Worm (Caenorhabditis elegans): ENCODE measurements around the gene C06C6.9.
A peak's percentile ranks its signal among the peaks of the same experiment; 100 is the strongest.

Gene C06C6.9

DNA sequence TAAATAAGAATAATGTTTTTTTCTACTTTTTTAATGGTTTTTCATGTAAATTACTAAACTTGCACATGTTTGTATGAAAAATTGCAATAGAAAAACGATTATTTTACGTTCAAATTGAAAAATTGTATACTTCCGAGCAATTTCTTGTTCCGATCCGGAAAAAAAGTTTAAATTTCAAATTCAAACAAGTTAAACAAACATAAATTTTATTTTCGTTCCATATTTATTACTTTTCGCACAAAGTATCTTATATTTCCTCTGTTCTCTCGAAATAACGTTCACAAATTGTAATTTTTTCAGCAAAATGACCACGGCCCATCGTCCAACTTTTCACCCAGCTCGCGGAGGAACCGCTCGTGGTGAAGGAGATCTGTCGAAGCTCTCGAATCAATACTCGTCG is 26.5 kb upstream of the C06C6.9 start, which contains the start of gene cwc-15:
Gene cwc-15 (plus strand): TSS at position 301 of the 400 bp plus-strand sequence.
- no peak for TF ChIP-seq unc-39 (tag; optimal IDR thresholded peaks at IDR 0.05)
- no peak for TF ChIP-seq nhr-76 (tag; optimal IDR thresholded peaks at IDR 0.05)

DNA sequence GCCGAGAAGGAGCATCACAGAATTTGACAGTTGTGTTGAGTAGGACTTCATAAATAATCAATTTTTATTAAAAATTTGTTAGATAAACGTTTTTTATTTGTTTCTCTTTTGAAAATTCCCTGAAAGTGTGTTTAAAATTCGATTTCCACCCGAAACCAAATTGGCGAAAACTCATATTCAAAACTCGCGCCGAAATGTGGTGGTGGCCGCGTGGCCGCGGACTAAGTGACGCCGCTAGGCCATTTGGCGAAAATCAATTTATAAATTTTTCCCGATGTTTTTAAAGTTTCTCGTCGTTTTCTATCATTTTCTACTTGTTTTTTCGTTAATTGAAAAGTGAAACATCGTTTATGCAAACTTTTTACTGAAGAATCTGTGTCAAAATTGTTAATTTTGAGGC is 26.0 kb upstream of the C06C6.9 start:
- TF ChIP-seq cnd-1 (tag; optimal IDR thresholded peaks at IDR 0.05) (no peak), sptf-1 (tag; optimal IDR thresholded peaks at IDR 0.05) (peak; percentile 59)

DNA sequence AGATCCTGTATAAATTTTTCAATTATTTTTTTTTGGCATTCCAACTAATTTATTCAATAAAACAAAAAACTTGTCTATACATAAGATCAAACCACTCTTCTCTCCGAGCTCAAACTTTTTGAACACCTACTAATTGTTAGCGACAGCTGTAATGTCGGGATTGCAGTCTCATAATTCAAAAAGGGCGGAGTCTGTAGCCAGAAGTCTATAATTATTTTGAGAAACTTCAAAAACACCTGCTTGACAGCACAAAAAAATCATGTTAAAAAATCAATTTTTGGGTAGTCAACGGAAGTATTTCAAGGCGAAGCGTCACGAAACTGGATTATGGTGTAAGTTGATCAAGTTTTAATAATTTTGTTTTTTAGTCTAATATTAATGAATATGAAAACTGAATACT is 23.5 kb upstream of the C06C6.9 start, which contains the start of gene srx-44:
Gene srx-44 (plus strand): TSS at position 301 of the 400 bp plus-strand sequence.
- TF ChIP-seq elt-3 (tag; optimal IDR thresholded peaks at IDR 0.05) (no peak), lin-32 (GFP tag; optimal IDR thresholded peaks at IDR 0.05) (no peak), unc-62 (GFP tag; optimal IDR thresholded peaks at IDR 0.05) (no peak), elt-1 (tag; optimal IDR thresholded peaks at IDR 0.05; ENCODE audit: borderline replicate concordance, insufficient read depth) (no peak), pha-4 (tag; optimal IDR thresholded peaks at IDR 0.05) (no peak), flh-1 (GFP tag; optimal IDR thresholded peaks at IDR 0.05) (no peak), lsy-2 (tag; optimal IDR thresholded peaks at IDR 0.05) (no peak), ces-1 (GFP tag; optimal IDR thresholded peaks at IDR 0.05) (no peak)

DNA sequence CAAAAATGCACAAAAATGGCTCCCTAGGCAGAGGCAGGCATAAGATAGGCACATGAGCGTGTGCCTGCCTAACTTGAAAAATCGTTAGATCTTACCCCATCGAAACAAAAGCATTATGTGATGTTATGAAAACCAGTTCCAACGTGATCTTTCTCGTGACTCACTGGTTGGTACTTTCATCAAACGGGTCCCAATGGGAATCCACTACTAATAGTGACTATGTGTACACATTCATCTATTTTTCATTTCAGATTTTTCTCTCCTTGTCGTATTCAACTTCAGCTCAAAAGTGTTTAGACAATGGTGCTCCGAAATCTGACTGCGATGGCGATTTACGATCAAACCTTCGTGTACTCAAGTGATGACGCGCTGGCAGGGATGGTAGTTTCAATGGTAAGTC is 21.1 kb upstream of the C06C6.9 start, which contains the start of gene srx-43:
Gene srx-43 (plus strand): TSS at position 301 of the 400 bp plus-strand sequence.
- TF ChIP-seq nhr-12 (tag; optimal IDR thresholded peaks at IDR 0.05) (no peak), snpc-4 (tag; optimal IDR thresholded peaks at IDR 0.05) (no peak), tbx-8 (GFP tag; optimal IDR thresholded peaks at IDR 0.05) (no peak), ceh-83 (GFP tag; optimal IDR thresholded peaks at IDR 0.05) (no peak), unc-39 (tag; optimal IDR thresholded peaks at IDR 0.05) (no peak), nhr-237 (tag; optimal IDR thresholded peaks at IDR 0.05) (no peak), bed-3 (GFP tag; optimal IDR thresholded peaks at IDR 0.05) (no peak), mls-2 (tag; optimal IDR thresholded peaks at IDR 0.05) (no peak), sptf-1 (tag; optimal IDR thresholded peaks at IDR 0.05) (no peak), flh-1 (GFP tag; optimal IDR thresholded peaks at IDR 0.05) (no peak), M03D4.4 (tag; optimal IDR thresholded peaks at IDR 0.05) (no peak), sem-2 (GFP tag; optimal IDR thresholded peaks at IDR 0.05) (no peak), ceh-39 (tag; optimal IDR thresholded peaks at IDR 0.05) (no peak), drap-1 (GFP tag; optimal IDR thresholded peaks at IDR 0.05) (no peak), nhr-28 (tag; optimal IDR thresholded peaks at IDR 0.05) (no peak), mab-5 (tag; optimal IDR thresholded peaks at IDR 0.05) (no peak), nhr-2 (tag; optimal IDR thresholded peaks at IDR 0.05) (no peak), blmp-1 (tag; optimal IDR thresholded peaks at IDR 0.05) (no peak)

DNA sequence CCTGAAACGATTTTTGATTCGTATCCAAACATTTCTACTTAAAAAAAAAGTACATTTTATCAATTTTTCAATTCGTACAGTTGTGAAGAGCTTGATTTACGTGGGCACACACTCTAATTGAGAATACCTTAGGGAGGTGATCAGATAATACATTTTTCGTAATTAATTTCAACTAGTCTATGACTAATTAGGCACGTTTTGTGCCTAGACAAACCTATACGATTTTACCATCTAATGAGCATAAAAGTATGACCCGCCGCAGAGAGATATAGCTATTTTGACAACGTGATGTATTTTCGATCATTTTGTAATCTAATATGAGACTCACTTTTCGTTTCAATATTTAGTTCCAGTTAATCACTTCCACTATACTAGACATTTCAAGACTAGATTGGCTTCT is 20.4 kb upstream of the C06C6.9 start:
- TF ChIP-seq mep-1 (tag; optimal IDR thresholded peaks at IDR 0.05) (no peak), blmp-1 (tag; optimal IDR thresholded peaks at IDR 0.05) (no peak), nhr-28 (tag; optimal IDR thresholded peaks at IDR 0.05) (no peak), M03D4.4 (tag; optimal IDR thresholded peaks at IDR 0.05) (no peak), mab-5 (tag; optimal IDR thresholded peaks at IDR 0.05) (no peak), ham-2 (GFP tag; optimal IDR thresholded peaks at IDR 0.05) (no peak), elt-1 (tag; optimal IDR thresholded peaks at IDR 0.05; ENCODE audit: borderline replicate concordance, insufficient read depth) (no peak), nhr-76 (tag; optimal IDR thresholded peaks at IDR 0.05) (no peak), nhr-12 (tag; optimal IDR thresholded peaks at IDR 0.05) (no peak), bed-3 (GFP tag; optimal IDR thresholded peaks at IDR 0.05) (no peak), unc-120 (tag; optimal IDR thresholded peaks at IDR 0.05; ENCODE audit: poor library complexity, severe bottlenecking) (no peak), drap-1 (GFP tag; optimal IDR thresholded peaks at IDR 0.05) (no peak), ces-1 (GFP tag; optimal IDR thresholded peaks at IDR 0.05) (no peak), lin-13 (tag; optimal IDR thresholded peaks at IDR 0.05) (no peak), sem-2 (GFP tag; optimal IDR thresholded peaks at IDR 0.05) (no peak), nhr-2 (tag; optimal IDR thresholded peaks at IDR 0.05) (no peak)

DNA sequence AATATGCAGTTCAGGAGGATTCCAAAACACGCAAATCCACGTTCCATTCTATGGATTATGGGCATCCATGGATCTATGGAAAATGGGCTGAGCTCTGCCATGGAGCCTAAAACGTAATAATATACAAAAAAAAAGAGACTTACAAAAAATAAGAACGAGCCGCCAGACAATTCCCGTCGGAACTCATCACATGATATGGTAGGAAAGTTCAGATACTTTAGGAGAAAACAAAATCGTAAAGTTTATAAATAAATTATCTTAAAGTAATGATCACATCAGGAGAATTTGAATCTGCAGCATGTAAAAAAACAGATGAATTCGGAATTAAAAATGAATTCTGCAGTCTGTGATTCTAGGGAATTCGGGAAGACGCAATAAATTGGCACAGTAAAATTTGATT is 19.1 kb upstream of the C06C6.9 start, which contains the start of gene str-232:
Gene str-232 (minus strand): TSS at position 101 of the 400 bp plus-strand sequence.
- no peak for TF ChIP-seq flh-1 (GFP tag; optimal IDR thresholded peaks at IDR 0.05)
- TF ChIP-seq lsy-2 (tag; optimal IDR thresholded peaks at IDR 0.05): no peak
- TF ChIP-seq tbx-8 (GFP tag; optimal IDR thresholded peaks at IDR 0.05): no peak
- TF ChIP-seq hlh-1 (tag; optimal IDR thresholded peaks at IDR 0.05): no peak
- TF ChIP-seq drap-1 (GFP tag; optimal IDR thresholded peaks at IDR 0.05): no peak
- TF ChIP-seq unc-62 (GFP tag; optimal IDR thresholded peaks at IDR 0.05): no peak
- TF ChIP-seq ztf-11 (tag; optimal IDR thresholded peaks at IDR 0.05): no peak
- no peak for TF ChIP-seq sem-2 (GFP tag; optimal IDR thresholded peaks at IDR 0.05)
- TF ChIP-seq pha-4 (tag; optimal IDR thresholded peaks at IDR 0.05): no peak
- no peak for TF ChIP-seq nhr-28 (tag; optimal IDR thresholded peaks at IDR 0.05)
- no peak for TF ChIP-seq nhr-2 (tag; optimal IDR thresholded peaks at IDR 0.05)
- TF ChIP-seq mls-2 (tag; optimal IDR thresholded peaks at IDR 0.05): no peak
- TF ChIP-seq blmp-1 (tag; optimal IDR thresholded peaks at IDR 0.05): no peak
- TF ChIP-seq mab-5 (tag; optimal IDR thresholded peaks at IDR 0.05): no peak
